Worm (Caenorhabditis elegans) whole organism, L4 larva: ENCODE results near the gene ani-2.

Experiments
- ceh-28 ChIP-seq: fragments of 150-350 bp; optimal IDR thresholded peaks from 2 replicates; lab custom pipeline; 2014; ENCODE audit warnings: missing biosample characterization, missing genetic modification reagents, missing genetic modification characterization
- ctbp-1 ChIP-seq: fragments of 200-800 bp; sonication (Bioruptor generic); IDR thresholded peaks from 2 replicates; pipeline ENCODE4 v1.3.6; 2022; ENCODE audit warnings: missing genetic modification reagents, missing genetic modification characterization, missing compliant biosample characterization
- fos-1 ChIP-seq: fragments of 150-350 bp; optimal IDR thresholded peaks from 2 replicates; lab custom pipeline; 2014; ENCODE audit warnings: missing biosample characterization, missing genetic modification characterization
- hlh-11 ChIP-seq: fragments of 200-800 bp; sonication (Bioruptor generic); optimal IDR thresholded peaks from 2 replicates; lab custom pipeline; 2018; ENCODE audit warnings: mild to moderate bottlenecking, missing genetic modification characterization, missing compliant biosample characterization

- TF ChIP-seq ctbp-1 (GFP tag; lab: Robert Waterston, UW) (no peak), hlh-11 (no peak), ceh-28 (tag; lab: Kevin White, UChicago) (no peak), fos-1 (no peak)
Measured at ce11 chrII:6339511-6339910, 25.7 kb downstream of the ani-2 start.
